Fruit fly (Drosophila melanogaster): ENCODE data around the gene CG46435.

The CG46435 gene

dm6 chr3L:19516547-19516946, 28.4 kb upstream of the CG46435 start (continued):
- TF ChIP-seq Blimp-1 (GFP tag; optimal IDR thresholded peaks at IDR 0.05): no peak

DNA sequence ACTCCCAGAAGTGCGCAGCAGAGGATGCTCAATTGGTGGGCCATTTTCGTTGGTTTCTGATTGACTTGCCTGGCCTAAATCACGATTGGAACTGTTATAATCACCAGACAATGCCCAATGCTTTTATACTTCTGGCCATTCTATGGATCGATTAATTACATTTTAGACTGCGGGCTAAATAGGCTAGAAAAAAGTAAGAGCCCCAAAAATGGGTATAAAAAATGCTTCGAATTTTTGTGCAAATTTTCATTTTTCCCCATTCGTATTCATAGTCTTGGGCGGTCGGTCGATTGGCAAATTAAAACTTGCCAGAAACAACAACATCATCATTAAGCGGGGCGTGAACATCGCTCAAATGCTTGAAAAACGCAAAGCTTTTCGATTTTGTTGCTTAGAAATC, 26.7 kb upstream of the CG46435 start, which contains the start of gene Cpr76Ba:
Gene Cpr76Ba, minus strand, starts transcription at position 101 of the 400 bp plus-strand sequence.
- TF ChIP-seq fd59A (GFP tag; optimal IDR thresholded peaks at IDR 0.05) (no peak), CG1621 (tag; optimal IDR thresholded peaks at IDR 0.05) (no peak), Eip93F (GFP tag; optimal IDR thresholded peaks at IDR 0.05) (no peak), topi (GFP tag; optimal IDR thresholded peaks at IDR 0.05) (no peak), dac (GFP tag; optimal IDR thresholded peaks at IDR 0.05) (no peak), vri (GFP tag; optimal IDR thresholded peaks at IDR 0.05) (no peak), CG8119 (GFP tag; IDR thresholded peaks at IDR 0.05) (no peak), Hr38 (GFP tag; optimal IDR thresholded peaks at IDR 0.05) (no peak), CG6792 (GFP tag; optimal IDR thresholded peaks at IDR 0.05) (no peak), OdsH (GFP tag; optimal IDR thresholded peaks at IDR 0.05) (no peak), Lpt (GFP tag; optimal IDR thresholded peaks at IDR 0.05) (no peak), Eip78C (GFP tag) (no peak), CG6808 (GFP tag; optimal IDR thresholded peaks at IDR 0.05) (no peak)

- no peak for TF ChIP-seq Hr38 (GFP tag; optimal IDR thresholded peaks at IDR 0.05)
- TF ChIP-seq Met (GFP tag; optimal IDR thresholded peaks at IDR 0.05): no peak
- TF ChIP-seq Eip93F (GFP tag; optimal IDR thresholded peaks at IDR 0.05): no peak
- no peak for TF ChIP-seq CG3919 (GFP tag; optimal IDR thresholded peaks at IDR 0.05)
- TF ChIP-seq Blimp-1 (GFP tag; optimal IDR thresholded peaks at IDR 0.05): no peak
- TF ChIP-seq topi (GFP tag; optimal IDR thresholded peaks at IDR 0.05): no peak
- no peak for TF ChIP-seq vri (GFP tag; optimal IDR thresholded peaks at IDR 0.05)
- TF ChIP-seq CG8119 (GFP tag; IDR thresholded peaks at IDR 0.05): no peak
- no peak for TF ChIP-seq ss (GFP tag; optimal IDR thresholded peaks at IDR 0.05)
- no peak for TF ChIP-seq CG34406 (GFP tag; optimal IDR thresholded peaks at IDR 0.05)
- no peak for TF ChIP-seq cyc (GFP tag; optimal IDR thresholded peaks at IDR 0.05)
Measured at dm6 chr3L:19519349-19519748, 25.6 kb upstream of the CG46435 start, which contains the start of gene Cpr76Bb. Gene Cpr76Bb (plus strand): TSS chr3L:19519649.

dm6 chr3L:19520645-19521044, 24.3 kb upstream of the CG46435 start, which contains the start of gene Cpr76Bc:
Gene Cpr76Bc (plus strand): TSS chr3L:19520945.
- TF ChIP-seq dac (GFP tag; optimal IDR thresholded peaks at IDR 0.05): no peak
- peak; percentile 18 for TF ChIP-seq Eip78C (GFP tag)
- TF ChIP-seq CG16779 (tag; optimal IDR thresholded peaks at IDR 0.05): no peak
- TF ChIP-seq CG10631 (GFP tag; optimal IDR thresholded peaks at IDR 0.05): no peak
- no peak for TF ChIP-seq Hr38 (GFP tag; optimal IDR thresholded peaks at IDR 0.05)
- peak; percentile 36; the same call in 1 of the 2 replicates for TF ChIP-seq CG15336 (GFP tag; IDR thresholded peaks at IDR 0.05)
- TF ChIP-seq lz (GFP tag; optimal IDR thresholded peaks at IDR 0.05): no peak
- TF ChIP-seq CG4318 (GFP tag; optimal IDR thresholded peaks at IDR 0.05): no peak
- TF ChIP-seq ss (GFP tag; optimal IDR thresholded peaks at IDR 0.05): no peak
- peak; percentile 4 for TF ChIP-seq Lpt (GFP tag; optimal IDR thresholded peaks at IDR 0.05)
- TF ChIP-seq CG8632 (GFP tag; optimal IDR thresholded peaks at IDR 0.05): no peak

DNA sequence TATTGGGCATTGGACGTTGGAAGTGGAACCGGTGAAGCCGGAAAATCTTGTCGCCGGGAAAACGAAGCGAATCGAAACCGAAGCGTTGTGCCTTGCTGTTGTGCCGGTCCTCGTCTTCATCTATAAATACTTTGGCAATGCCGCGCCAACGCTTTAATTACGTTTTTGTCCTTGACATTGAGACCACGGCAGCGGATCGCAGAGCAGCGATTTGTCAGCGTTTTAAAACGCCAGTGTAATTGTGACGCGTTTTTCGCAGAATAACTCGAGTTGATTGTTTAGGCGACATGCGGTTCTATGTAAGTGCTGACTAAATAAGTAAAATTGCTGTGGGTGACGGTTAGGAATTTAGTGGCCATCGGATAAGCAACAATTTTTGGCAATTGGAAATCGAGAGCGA, 23.8 kb upstream of the CG46435 start:
- TF ChIP-seq eg (GFP tag; IDR thresholded peaks at IDR 0.05) (0 out of 3 replicates have a peak, but pooled peaks have one; percentile 29), Eip93F (GFP tag; optimal IDR thresholded peaks at IDR 0.05) (no peak)

dm6 chr3L:19524690-19525089, 20.2 kb upstream of the CG46435 start:
- no peak for TF ChIP-seq Eip75B (GFP tag; optimal IDR thresholded peaks at IDR 0.05)
- no peak for TF ChIP-seq Gug (GFP tag; IDR thresholded peaks at IDR 0.05)
- TF ChIP-seq CG11294 (GFP tag; IDR thresholded peaks at IDR 0.05): peak; percentile 29; the same call in 1 of the 2 replicates
- TF ChIP-seq CG32006 (GFP tag; optimal IDR thresholded peaks at IDR 0.05): peak; percentile 14
- no peak for TF ChIP-seq CG9139 (GFP tag; optimal IDR thresholded peaks at IDR 0.05)
- peak; percentile 67 for TF ChIP-seq CG8119 (GFP tag; IDR thresholded peaks at IDR 0.05)
- peak; percentile 28 for TF ChIP-seq svp (GFP tag)
- TF ChIP-seq esn (GFP tag; optimal IDR thresholded peaks at IDR 0.05): no peak
- TF ChIP-seq CG6276 (GFP tag; optimal IDR thresholded peaks at IDR 0.05): peak; percentile 37
- no peak for TF ChIP-seq Blimp-1 (GFP tag; optimal IDR thresholded peaks at IDR 0.05)
- no peak for TF ChIP-seq vri (GFP tag; optimal IDR thresholded peaks at IDR 0.05)
- TF ChIP-seq Ets96B (tag; optimal IDR thresholded peaks at IDR 0.05): no peak
- peak; percentile 62 for TF ChIP-seq CG15336 (GFP tag; IDR thresholded peaks at IDR 0.05)
- peak; percentile 41; the same call in 1 of the 3 replicates for TF ChIP-seq eg (GFP tag; IDR thresholded peaks at IDR 0.05)
- no peak for TF ChIP-seq CG4318 (GFP tag; optimal IDR thresholded peaks at IDR 0.05)
- no peak for TF ChIP-seq CG11902 (GFP tag; optimal IDR thresholded peaks at IDR 0.05)

Measured in whole organism, prepupa.